Fruit fly (Drosophila melanogaster) whole organism, embryonic: ENCODE measurements around the gene Kpc1.

Source experiments
- Bdp1 ChIP-seq: fragments of 200-800 bp; sonication (Bioruptor generic); optimal IDR thresholded peaks from 3 replicates; lab custom pipeline; 2016; ENCODE audit warnings: missing biosample characterization, missing genetic modification characterization
- CG10654 ChIP-seq: fragments of 200-800 bp; sonication (Bioruptor generic); optimal IDR thresholded peaks from 2 replicates; lab custom pipeline; 2016; ENCODE audit warnings: missing biosample characterization, missing genetic modification characterization
- CG11695 ChIP-seq: fragments of 200-800 bp; sonication (Bioruptor generic); IDR thresholded peaks from 3 replicates; pipeline ENCODE4 v1.3.6; 2022; ENCODE audit warnings: missing biosample characterization, missing genetic modification characterization
- CG12769 ChIP-seq: fragments of 200-800 bp; sonication (Bioruptor generic); optimal IDR thresholded peaks from 2 replicates; lab custom pipeline; 2019; ENCODE audit warnings: missing biosample characterization, mild to moderate bottlenecking, missing genetic modification characterization, moderate library complexity
- CG13296 ChIP-seq: fragments of 200-800 bp; sonication (Bioruptor generic); optimal IDR thresholded peaks from 3 replicates; lab custom pipeline; 2018; ENCODE audit warnings: missing biosample characterization, mild to moderate bottlenecking, missing genetic modification characterization
- CG15073 ChIP-seq: fragments of 200-800 bp; sonication (Bioruptor generic); optimal IDR thresholded peaks from 2 replicates; lab custom pipeline; 2016; ENCODE audit warnings: missing biosample characterization, missing genetic modification characterization
- CG17186 ChIP-seq: fragments of 200-800 bp; sonication (Bioruptor generic); optimal IDR thresholded peaks from 3 replicates; lab custom pipeline; 2017; ENCODE audit warnings: missing biosample characterization, missing genetic modification reagents, missing genetic modification characterization
- CG17829 ChIP-seq: fragments of 200-800 bp; optimal IDR thresholded peaks from 2 replicates; lab custom pipeline; 2019; ENCODE audit warnings: missing biosample characterization, mild to moderate bottlenecking, missing genetic modification characterization, moderate library complexity
- CG18619 ChIP-seq: fragments of 200-800 bp; sonication (Bioruptor generic); optimal IDR thresholded peaks from 3 replicates; lab custom pipeline; 2017; ENCODE audit warnings: missing biosample characterization, mild to moderate bottlenecking, missing genetic modification characterization
- CG3281 ChIP-seq: fragments of 200-800 bp; sonication (Bioruptor generic); optimal IDR thresholded peaks from 3 replicates; lab custom pipeline; 2017; ENCODE audit warnings: missing biosample characterization, mild to moderate bottlenecking, missing genetic modification characterization
- CG34376 ChIP-seq: fragments of 200-800 bp; sonication (Bioruptor generic); optimal IDR thresholded peaks from 2 replicates; lab custom pipeline; 2018; ENCODE audit warnings: missing biosample characterization, mild to moderate bottlenecking, missing genetic modification characterization
- CG6689 ChIP-seq: fragments of 200-800 bp; sonication (Bioruptor generic); IDR thresholded peaks from 2 replicates; pipeline ENCODE4 v1.3.6; 2022; ENCODE audit warnings: missing biosample characterization, missing genetic modification characterization
- CG6854 ChIP-seq: fragments of 200-800 bp; sonication (Bioruptor generic); optimal IDR thresholded peaks from 3 replicates; lab custom pipeline; 2017; ENCODE audit warnings: missing biosample characterization, mild to moderate bottlenecking, missing genetic modification characterization
- CG7745 ChIP-seq: fragments of 200-800 bp; sonication (Bioruptor generic); optimal IDR thresholded peaks from 2 replicates; lab custom pipeline; 2018; ENCODE audit warnings: missing biosample characterization, mild to moderate bottlenecking, missing genetic modification characterization, moderate library complexity
- CG7839 ChIP-seq: fragments of 200-800 bp; sonication (Bioruptor generic); optimal IDR thresholded peaks from 3 replicates; lab custom pipeline; 2018; ENCODE audit warnings: missing biosample characterization, mild to moderate bottlenecking, missing genetic modification characterization, moderate library complexity
- CG7963 ChIP-seq: fragments of 200-800 bp; sonication (Bioruptor generic); IDR thresholded peaks from 3 replicates; pipeline ENCODE4 v1.3.6; 2022; ENCODE audit warnings: missing biosample characterization, missing genetic modification characterization; ENCODE audit not compliant: partially characterized antibody
- CG9437 ChIP-seq: fragments of 200-800 bp; sonication (Bioruptor generic); optimal IDR thresholded peaks from 2 replicates; lab custom pipeline; 2018; ENCODE audit warnings: missing biosample characterization, mild to moderate bottlenecking, missing genetic modification characterization
- CG9932 ChIP-seq: fragments of 200-800 bp; sonication (Bioruptor generic); IDR thresholded peaks from 2 replicates; pipeline ENCODE4 v1.3.6; 2022; ENCODE audit warnings: missing biosample characterization, missing genetic modification characterization
- Dref ChIP-seq: fragments of 200-800 bp; sonication (Bioruptor generic); IDR thresholded peaks from 2 replicates; pipeline ENCODE4 v1.3.6; 2022; ENCODE audit warnings: missing biosample characterization, missing genetic modification characterization
- HLHmδ ChIP-seq: fragments of 200-800 bp; sonication (Bioruptor generic); optimal IDR thresholded peaks from 2 replicates; lab custom pipeline; 2018; ENCODE audit warnings: missing biosample characterization, mild to moderate bottlenecking, missing genetic modification characterization, moderate library complexity
- Hmr ChIP-seq: fragments of 200-800 bp; sonication (Bioruptor generic); optimal IDR thresholded peaks from 3 replicates; lab custom pipeline; 2017; ENCODE audit warnings: mild to moderate bottlenecking, missing biosample characterization, missing genetic modification reagents, missing genetic modification characterization
- Nf-YC ChIP-seq: fragments of 200-800 bp; optimal IDR thresholded peaks from 3 replicates; lab custom pipeline; 2019; ENCODE audit warnings: missing biosample characterization, mild to moderate bottlenecking, missing genetic modification characterization, moderate library complexity
- NfI ChIP-seq: fragments of 200-800 bp; sonication (Bioruptor generic); optimal IDR thresholded peaks from 3 replicates; lab custom pipeline; 2018; ENCODE audit warnings: missing biosample characterization, mild to moderate bottlenecking, missing genetic modification characterization, moderate library complexity
- Rx ChIP-seq: fragments of 200-800 bp; sonication (Bioruptor generic); IDR thresholded peaks from 2 replicates; pipeline ENCODE4 v1.3.6; 2022; ENCODE audit warnings: missing biosample characterization, missing genetic modification characterization
- Sry-δ ChIP-seq: fragments of 200-800 bp; sonication (Bioruptor generic); optimal IDR thresholded peaks from 2 replicates; lab custom pipeline; 2016; ENCODE audit warnings: missing biosample characterization, missing genetic modification characterization
- Vsx1 ChIP-seq: fragments of 200-800 bp; sonication (Bioruptor generic); optimal IDR thresholded peaks from 2 replicates; lab custom pipeline; 2017; ENCODE audit warnings: missing biosample characterization, mild to moderate bottlenecking, missing genetic modification characterization, missing genetic modification reagents
- Xrp1 ChIP-seq: fragments of 200-800 bp; sonication (Bioruptor generic); IDR thresholded peaks from 2 replicates; pipeline ENCODE4 v1.3.6; 2022; ENCODE audit warnings: missing biosample characterization, missing genetic modification characterization
- ab ChIP-seq: fragments of 200-800 bp; sonication (Bioruptor generic); optimal IDR thresholded peaks from 2 replicates; lab custom pipeline; 2016; ENCODE audit warnings: missing biosample characterization, missing genetic modification characterization
- bbx ChIP-seq: fragments of 200-800 bp; sonication (Bioruptor generic); IDR thresholded peaks from 2 replicates; pipeline ENCODE4 v1.3.6; 2022; ENCODE audit warnings: missing biosample characterization, missing genetic modification characterization; ENCODE audit not compliant: partially characterized antibody
- bowl ChIP-seq: fragments of 200-800 bp; sonication (Bioruptor generic); IDR thresholded peaks from 2 replicates; pipeline ENCODE4 v1.3.6; 2022; ENCODE audit warnings: missing biosample characterization, missing genetic modification characterization
- cas ChIP-seq: fragments of 200-800 bp; sonication (Bioruptor generic); IDR thresholded peaks from 2 replicates; pipeline ENCODE4 v1.3.6; 2022; ENCODE audit warnings: missing biosample characterization, missing genetic modification characterization
- corto ChIP-seq: fragments of 200-800 bp; sonication (Bioruptor generic); optimal IDR thresholded peaks from 2 replicates; lab custom pipeline; 2016; ENCODE audit warnings: missing biosample characterization, mild to moderate bottlenecking, missing genetic modification characterization, moderate library complexity
- dpn ChIP-seq, 2 experiments: fragments of 200-800 bp; sonication (Bioruptor generic); optimal IDR thresholded peaks; 3 replicates each; lab custom pipeline; 2016; ENCODE audit warnings: missing biosample characterization in 2 of 2, missing genetic modification characterization in 2 of 2
- fd3F ChIP-seq: fragments of 200-800 bp; sonication (Bioruptor generic); optimal IDR thresholded peaks from 2 replicates; lab custom pipeline; 2018; ENCODE audit warnings: missing biosample characterization, mild to moderate bottlenecking, missing genetic modification characterization, moderate library complexity
- fd96Cb ChIP-seq: fragments of 200-800 bp; sonication (Bioruptor generic); optimal IDR thresholded peaks from 2 replicates; lab custom pipeline; 2018; ENCODE audit warnings: missing biosample characterization, mild to moderate bottlenecking, missing genetic modification characterization, moderate library complexity
- fu2 ChIP-seq: fragments of 200-800 bp; sonication (Bioruptor generic); optimal IDR thresholded peaks from 2 replicates; lab custom pipeline; 2016; ENCODE audit warnings: missing biosample characterization, missing genetic modification characterization
- klu ChIP-seq: fragments of 200-800 bp; sonication (Bioruptor generic); IDR thresholded peaks from 2 replicates; pipeline ENCODE4 v1.3.6; 2022; ENCODE audit warnings: missing biosample characterization, missing genetic modification characterization
- lilli ChIP-seq: fragments of 200-800 bp; sonication (Bioruptor generic); optimal IDR thresholded peaks from 3 replicates; lab custom pipeline; 2016; ENCODE audit warnings: missing biosample characterization, missing genetic modification characterization
- mirr ChIP-seq: fragments of 200-800 bp; sonication (Bioruptor generic); optimal IDR thresholded peaks from 3 replicates; lab custom pipeline; 2018; ENCODE audit warnings: missing biosample characterization, mild to moderate bottlenecking, missing genetic modification characterization
- mld ChIP-seq: fragments of 200-800 bp; sonication (Bioruptor generic); IDR thresholded peaks from 3 replicates; pipeline ENCODE4 v1.3.6; 2022; ENCODE audit warnings: missing biosample characterization, missing genetic modification characterization; ENCODE audit not compliant: partially characterized antibody
- nau ChIP-seq: fragments of 200-800 bp; sonication (Bioruptor generic); optimal IDR thresholded peaks from 3 replicates; lab custom pipeline; 2017; ENCODE audit warnings: missing biosample characterization, mild to moderate bottlenecking, missing genetic modification characterization, missing genetic modification reagents
- onecut ChIP-seq: fragments of 200-800 bp; sonication (Bioruptor generic); IDR thresholded peaks from 2 replicates; pipeline ENCODE4 v1.3.6; 2022; ENCODE audit warnings: missing biosample characterization, missing genetic modification characterization
- otp ChIP-seq: fragments of 200-800 bp; sonication (Bioruptor generic); IDR thresholded peaks from 3 replicates; pipeline ENCODE4, ENCODE4 v1.3.6; 2022; ENCODE audit warnings: missing biosample characterization, missing genetic modification characterization
- pb ChIP-seq: fragments of 200-800 bp; sonication (Bioruptor generic); optimal IDR thresholded peaks from 3 replicates; lab custom pipeline; 2016; ENCODE audit warnings: missing biosample characterization, missing genetic modification characterization
- scrt ChIP-seq: fragments of 200-800 bp; sonication (Bioruptor generic); optimal IDR thresholded peaks from 2 replicates; lab custom pipeline; 2018; ENCODE audit warnings: missing biosample characterization, mild to moderate bottlenecking, missing genetic modification characterization, moderate library complexity
- sima ChIP-seq: fragments of 200-800 bp; sonication (Bioruptor generic); optimal IDR thresholded peaks from 2 replicates; lab custom pipeline; 2016; ENCODE audit warnings: missing biosample characterization, missing genetic modification characterization
- sug ChIP-seq: fragments of 200-800 bp; optimal IDR thresholded peaks from 2 replicates; lab custom pipeline; 2019; ENCODE audit warnings: missing biosample characterization, mild to moderate bottlenecking, missing genetic modification characterization, moderate library complexity
- tin ChIP-seq: fragments of 200-800 bp; sonication (Bioruptor generic); optimal IDR thresholded peaks from 3 replicates; lab custom pipeline; 2016; ENCODE audit warnings: missing biosample characterization, missing genetic modification characterization
- trh ChIP-seq: fragments of 200-800 bp; sonication (Bioruptor generic); optimal IDR thresholded peaks from 2 replicates; lab custom pipeline; 2016; ENCODE audit warnings: missing biosample characterization, missing genetic modification characterization
- twi ChIP-seq: fragments of 200-800 bp; optimal IDR thresholded peaks from 2 replicates; lab custom pipeline; 2019; ENCODE audit warnings: missing biosample characterization, mild to moderate bottlenecking, missing genetic modification characterization, moderate library complexity
- wor ChIP-seq: fragments of 200-800 bp; sonication (Bioruptor generic); IDR thresholded peaks from 2 replicates; pipeline ENCODE4 v1.3.6; 2022; ENCODE audit warnings: missing biosample characterization, missing genetic modification characterization

Kpc1 gene

DNA sequence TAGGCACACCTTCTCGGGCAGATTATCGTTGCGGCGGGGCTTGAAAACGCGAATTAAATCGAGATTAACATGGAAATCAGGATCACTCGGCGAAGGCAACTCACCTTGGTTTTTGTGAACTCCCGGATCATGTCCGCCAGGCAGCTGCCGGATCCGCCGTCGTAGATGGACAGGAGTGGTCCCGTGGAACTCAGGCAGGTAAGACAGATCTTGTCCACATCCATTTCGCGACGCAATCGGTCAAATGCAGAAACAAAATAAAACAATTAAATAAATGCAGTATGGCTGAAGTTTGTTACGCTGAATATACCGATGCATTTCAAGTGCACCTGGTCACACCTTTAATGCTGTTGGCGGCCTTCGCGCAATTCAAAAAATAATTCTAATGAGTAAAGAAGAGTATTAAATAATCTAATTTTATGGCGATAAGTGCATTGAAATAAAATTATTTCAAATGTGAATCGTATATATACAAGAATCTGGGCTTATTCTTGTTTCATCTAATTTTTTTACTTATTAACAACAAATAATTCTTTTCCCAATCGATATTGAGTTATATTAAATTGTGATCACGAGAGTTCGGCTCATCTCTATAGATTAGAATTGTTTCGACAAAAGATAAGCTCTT lies 17.5 kb upstream of the Kpc1 start, which contains the start of the genes CG6654 and CG4210 (continued):
- TF ChIP-seq sima (GFP tag; lab: Kevin White, UChicago): no peak
- TF ChIP-seq sug (tag; lab: Kevin White, UChicago): peak; percentile 64
- no peak for TF ChIP-seq wor (GFP tag; lab: Robert Waterston, UW)
- TF ChIP-seq Hmr (GFP tag; lab: Kevin White, UChicago): no peak
- no peak for TF ChIP-seq CG12769 (tag; lab: Kevin White, UChicago)
- no peak for TF ChIP-seq mld
- no peak for TF ChIP-seq Rx
- peak; percentile 28 for TF ChIP-seq CG34376 (GFP tag; lab: Kevin White, UChicago)
- no peak for TF ChIP-seq Xrp1 (GFP tag; lab: Robert Waterston, UW)
- no peak for TF ChIP-seq CG15073 (GFP tag; lab: Kevin White, UChicago)
- peak; percentile 38 for TF ChIP-seq CG17829 (tag; lab: Kevin White, UChicago)
- no peak for TF ChIP-seq fd96Cb
- TF ChIP-seq bowl (GFP tag; lab: Robert Waterston, UW): no peak
- no peak for TF ChIP-seq klu
- TF ChIP-seq scrt (GFP tag; lab: Kevin White, UChicago): no peak
- no peak for TF ChIP-seq CG7745 (tag; lab: Kevin White, UChicago)
- no peak for TF ChIP-seq CG18619 (GFP tag; lab: Kevin White, UChicago)
- peak in 1 of 2 experiments; percentile 9 for TF ChIP-seq dpn (GFP tag; optimal IDR thresholded peaks at IDR 0.05; lab: Kevin White, UChicago)
- TF ChIP-seq nau (GFP tag; lab: Kevin White, UChicago): no peak
- TF ChIP-seq CG7963 (GFP tag; lab: Robert Waterston, UW): no peak
- TF ChIP-seq mirr (GFP tag; lab: Kevin White, UChicago): no peak
- TF ChIP-seq ab: no peak
- TF ChIP-seq corto (GFP tag; lab: Kevin White, UChicago): no peak
- TF ChIP-seq cas (GFP tag; lab: Robert Waterston, UW): no peak
- TF ChIP-seq bbx (GFP tag; lab: Robert Waterston, UW): 0 out of 2 replicates have a peak, but pooled peaks have one; percentile 39
- TF ChIP-seq Nf-YC (tag; lab: Kevin White, UChicago): peak; percentile 44
- TF ChIP-seq CG6689: no peak
- TF ChIP-seq Vsx1 (GFP tag; lab: Kevin White, UChicago): no peak
- no peak for TF ChIP-seq CG11695 (GFP tag; lab: Robert Waterston, UW)
- TF ChIP-seq HLHmδ: no peak
- TF ChIP-seq CG10654 (GFP tag; lab: Kevin White, UChicago): no peak
- no peak for TF ChIP-seq CG3281
- TF ChIP-seq Dref (GFP tag; lab: Robert Waterston, UW): no peak
- no peak for TF ChIP-seq CG7839 (tag; lab: Kevin White, UChicago)
- TF ChIP-seq fd3F (GFP tag; lab: Kevin White, UChicago): no peak
- TF ChIP-seq CG6854 (GFP tag; lab: Kevin White, UChicago): no peak
- TF ChIP-seq CG9932 (GFP tag; lab: Robert Waterston, UW): peak; percentile 54
- TF ChIP-seq trh: no peak
- TF ChIP-seq CG17186: no peak
- TF ChIP-seq Sry-δ: peak; percentile 74
- no peak for TF ChIP-seq pb (GFP tag; lab: Kevin White, UChicago)
- TF ChIP-seq CG9437 (GFP tag; lab: Kevin White, UChicago): no peak
- TF ChIP-seq tin (GFP tag; lab: Kevin White, UChicago): no peak
- no peak for TF ChIP-seq otp (GFP tag; lab: Robert Waterston, UW)
- TF ChIP-seq lilli (GFP tag; lab: Kevin White, UChicago): peak; percentile 31
- TF ChIP-seq NfI (GFP tag; lab: Kevin White, UChicago): peak; percentile 3
- peak; percentile 5 for TF ChIP-seq CG13296
- TF ChIP-seq fu2: no peak
- TF ChIP-seq twi (tag; lab: Kevin White, UChicago): no peak
- TF ChIP-seq Bdp1 (GFP tag; lab: Kevin White, UChicago): no peak
- TF ChIP-seq onecut (GFP tag; lab: Robert Waterston, UW): no peak
